Worm (Caenorhabditis elegans) whole organism, L1 larva: ENCODE measurements around the gene nspg-10.
A peak's percentile ranks its signal among the peaks of the same experiment; 100 is the strongest.

Experiments used
- C16A3.4 ChIP-seq: fragments of 150-350 bp; optimal IDR thresholded peaks from 2 replicates; lab custom pipeline; 2014; ENCODE audit warnings: missing biosample characterization, missing genetic modification characterization
- C34B4.2 ChIP-seq: sonication (generic microtip); optimal IDR thresholded peaks from 2 replicates; lab custom pipeline; 2017; ENCODE audit warnings: mild to moderate bottlenecking, missing genetic modification characterization, missing compliant biosample characterization
- F16B12.6 ChIP-seq: fragments of 150-350 bp; optimal IDR thresholded peaks from 2 replicates; lab custom pipeline; 2014; ENCODE audit warnings: missing biosample characterization, missing genetic modification characterization
- aly-2 ChIP-seq: fragments of 150-350 bp; optimal IDR thresholded peaks from 2 replicates; lab custom pipeline; 2014; ENCODE audit warnings: missing biosample characterization, missing genetic modification characterization
- ceh-82 ChIP-seq, 3 experiments: fragments of 150-350 bp in 1 of 3; sonication (generic microtip) in 2 of 3; optimal IDR thresholded peaks; 2 replicates each; lab custom pipeline; 2014 to 2017; ENCODE audit warnings: missing biosample characterization in 3 of 3, missing genetic modification characterization in 3 of 3
- dsc-1 ChIP-seq: sonication (generic microtip); optimal IDR thresholded peaks from 2 replicates; lab custom pipeline; 2016; ENCODE audit warnings: mild to moderate bottlenecking, missing genetic modification characterization, missing compliant biosample characterization
- efl-1 ChIP-seq, 4 experiments: fragments of 150-350 bp; optimal IDR thresholded peaks in 3 of 4; peaks in 1 of 4; 1 replicate in 1 of 4; 2 replicates in 3 of 4; lab custom pipeline; 2014; ENCODE audit warnings: missing biosample characterization in 2 of 4, missing genetic modification characterization in 2 of 4, missing genetic modification reagents in 2 of 4
- ets-5 ChIP-seq: fragments of 200-800 bp; sonication (Bioruptor generic); IDR thresholded peaks from 2 replicates; pipeline ENCODE4 v1.3.6; 2022; ENCODE audit warnings: missing genetic modification characterization, missing compliant biosample characterization
- fkh-8 ChIP-seq: sonication (generic microtip); optimal IDR thresholded peaks from 2 replicates; lab custom pipeline; 2016; ENCODE audit warnings: mild to moderate bottlenecking, missing genetic modification characterization, missing compliant biosample characterization
- fos-1 ChIP-seq: fragments of 150-350 bp; optimal IDR thresholded peaks from 2 replicates; lab custom pipeline; 2014; ENCODE audit warnings: missing biosample characterization, missing genetic modification characterization
- hlh-17 ChIP-seq: fragments of 200-800 bp; sonication (Bioruptor generic); optimal IDR thresholded peaks from 2 replicates; lab custom pipeline; 2018; ENCODE audit warnings: missing genetic modification characterization, mild to moderate bottlenecking, missing compliant biosample characterization, moderate library complexity, borderline replicate concordance
- hpl-2 ChIP-seq: fragments of 150-350 bp; optimal IDR thresholded peaks from 2 replicates; lab custom pipeline; 2014; ENCODE audit warnings: missing biosample characterization, missing genetic modification reagents, missing genetic modification characterization
- irx-1 ChIP-seq: sonication (generic microtip); optimal IDR thresholded peaks from 2 replicates; lab custom pipeline; 2016; ENCODE audit warnings: missing genetic modification characterization, missing compliant biosample characterization
- isw-1 ChIP-seq: fragments of 200-800 bp; sonication (Bioruptor generic); IDR thresholded peaks from 2 replicates; pipeline ENCODE4 v1.3.6; 2022; ENCODE audit warnings: missing genetic modification characterization, missing compliant biosample characterization
- lin-14 ChIP-seq: fragments of 200-800 bp; sonication (Bioruptor generic); optimal IDR thresholded peaks from 2 replicates; lab custom pipeline; 2018; ENCODE audit warnings: mild to moderate bottlenecking, missing genetic modification characterization, moderate library complexity, missing compliant biosample characterization
- lin-35 ChIP-seq, 2 experiments: fragments of 150-350 bp; optimal IDR thresholded peaks; 2 replicates each; lab custom pipeline; 2014; ENCODE audit warnings: missing biosample characterization in 2 of 2, missing genetic modification characterization in 2 of 2, missing genetic modification reagents in 2 of 2
- lin-39 ChIP-seq: fragments of 150-350 bp; optimal IDR thresholded peaks from 2 replicates; lab custom pipeline; 2014; ENCODE audit warnings: missing biosample characterization, missing genetic modification reagents, missing genetic modification characterization
- mdl-1 ChIP-seq, 2 experiments: fragments of 150-350 bp; optimal IDR thresholded peaks; 2 replicates each; lab custom pipeline; 2014 to 2017; ENCODE audit warnings: missing biosample characterization in 2 of 2, missing genetic modification characterization in 2 of 2, inconsistent platforms in 1 of 2
- nhr-11 ChIP-seq: fragments of 150-350 bp; optimal IDR thresholded peaks from 2 replicates; lab custom pipeline; 2014; ENCODE audit warnings: missing biosample characterization, missing genetic modification characterization
- nhr-20 ChIP-seq: sonication (generic microtip); optimal IDR thresholded peaks from 2 replicates; lab custom pipeline; 2016; ENCODE audit warnings: mild to moderate bottlenecking, missing genetic modification characterization, missing compliant biosample characterization
- nhr-237 ChIP-seq: fragments of 150-350 bp; optimal IDR thresholded peaks from 2 replicates; lab custom pipeline; 2014; ENCODE audit warnings: missing biosample characterization, missing genetic modification characterization
- nhr-28 ChIP-seq: fragments of 150-350 bp; optimal IDR thresholded peaks from 2 replicates; lab custom pipeline; 2014; ENCODE audit warnings: missing biosample characterization, missing genetic modification characterization
- nhr-76 ChIP-seq: sonication (generic microtip); optimal IDR thresholded peaks from 2 replicates; lab custom pipeline; 2017; ENCODE audit warnings: missing biosample characterization, missing genetic modification characterization
- nhr-77 ChIP-seq: fragments of 150-350 bp; optimal IDR thresholded peaks from 2 replicates; lab custom pipeline; 2014; ENCODE audit warnings: missing biosample characterization, missing genetic modification characterization
- nhr-85 ChIP-seq: sonication (generic microtip); peaks from one replicate; lab custom pipeline; 2016; ENCODE audit warnings: missing genetic modification characterization, inconsistent platforms, missing compliant biosample characterization
- nhr-90 ChIP-seq: sonication (generic microtip); optimal IDR thresholded peaks from 2 replicates; lab custom pipeline; 2016; ENCODE audit warnings: mild to moderate bottlenecking, missing genetic modification characterization, missing compliant biosample characterization; ENCODE audit not compliant: poor library complexity
- pax-3 ChIP-seq: fragments of 200-800 bp; sonication (Bioruptor generic); optimal IDR thresholded peaks from 2 replicates; lab custom pipeline; 2018; ENCODE audit warnings: mild to moderate bottlenecking, missing genetic modification characterization, moderate library complexity, missing compliant biosample characterization
- pqm-1 ChIP-seq: sonication (generic microtip); optimal IDR thresholded peaks from 3 replicates; lab custom pipeline; 2017; ENCODE audit warnings: missing biosample characterization, missing genetic modification characterization
- rnt-1 ChIP-seq: sonication (generic microtip); optimal IDR thresholded peaks from 2 replicates; lab custom pipeline; 2016; ENCODE audit warnings: mild to moderate bottlenecking, missing genetic modification characterization, moderate library complexity, missing compliant biosample characterization
- skn-1 ChIP-seq: fragments of 150-350 bp; optimal IDR thresholded peaks from 2 replicates; lab custom pipeline; 2014; ENCODE audit warnings: missing biosample characterization, missing genetic modification characterization
- snpc-4 ChIP-seq: fragments of 150-350 bp; optimal IDR thresholded peaks from 2 replicates; lab custom pipeline; 2014; ENCODE audit warnings: missing biosample characterization, missing genetic modification characterization
- sox-4 ChIP-seq: sonication (generic microtip); optimal IDR thresholded peaks from 2 replicates; lab custom pipeline; 2016; ENCODE audit warnings: missing genetic modification characterization, missing compliant biosample characterization
- sptf-1 ChIP-seq: fragments of 150-350 bp; optimal IDR thresholded peaks from 2 replicates; lab custom pipeline; 2014; ENCODE audit warnings: missing biosample characterization, missing genetic modification characterization
- tlp-1 ChIP-seq: fragments of 150-350 bp; optimal IDR thresholded peaks from 2 replicates; lab custom pipeline; 2014; ENCODE audit warnings: missing biosample characterization, missing genetic modification characterization
- unc-130 ChIP-seq: fragments of 150-350 bp; optimal IDR thresholded peaks from 2 replicates; lab custom pipeline; 2017; ENCODE audit warnings: missing biosample characterization, missing genetic modification characterization, inconsistent platforms
- unc-98 ChIP-seq: fragments of 200-800 bp; sonication (Bioruptor generic); IDR thresholded peaks from 2 replicates; pipeline ENCODE4 v1.3.6; 2022; ENCODE audit warnings: missing genetic modification characterization, missing compliant biosample characterization
- vab-15 ChIP-seq: sonication (generic microtip); optimal IDR thresholded peaks from 2 replicates; lab custom pipeline; 2017; ENCODE audit warnings: missing genotype, mild to moderate bottlenecking, missing genetic modification characterization, missing compliant biosample characterization
- xbp-1 ChIP-seq: sonication (generic microtip); optimal IDR thresholded peaks from 2 replicates; lab custom pipeline; 2016; ENCODE audit warnings: missing genetic modification characterization, missing compliant biosample characterization
- zag-1 ChIP-seq: fragments of 150-350 bp; optimal IDR thresholded peaks from 2 replicates; lab custom pipeline; 2014; ENCODE audit warnings: missing biosample characterization, missing genetic modification characterization
- ztf-11 ChIP-seq, 2 experiments: sonication (generic microtip); optimal IDR thresholded peaks; 2 replicates each; lab custom pipeline; 2016 to 2017; ENCODE audit warnings: missing genetic modification characterization in 2 of 2, missing biosample characterization in 1 of 2, missing compliant biosample characterization in 1 of 2
- ztf-4 ChIP-seq: fragments of 150-350 bp; optimal IDR thresholded peaks from 2 replicates; lab custom pipeline; 2014; ENCODE audit warnings: missing biosample characterization, missing genetic modification characterization

The nspg-10 gene

ce11 chrIV:4602565-4602964, 3.0 kb upstream of the nspg-10 start, which contains the start of gene F19C7.4:
F19C7.4 (plus strand) TSS chrIV:4602865.
- TF ChIP-seq nhr-77 (tag; lab: Kevin White, UChicago) (no peak), efl-1 (optimal IDR thresholded peaks at IDR 0.05; lab: Kevin White, UChicago) (no peak), efl-1 (GFP tag; optimal IDR thresholded peaks at IDR 0.05 in 1 of 2; lab: Kevin White, UChicago) (peak in 1 of 2 experiments; percentile 67)

- no peak for TF ChIP-seq rnt-1 (tag; lab: Kevin White, UChicago)
- TF ChIP-seq tlp-1 (tag; lab: Kevin White, UChicago) = no peak
- TF ChIP-seq xbp-1 (tag; lab: Kevin White, UChicago) = no peak
- no peak for TF ChIP-seq aly-2 (tag; lab: Kevin White, UChicago)
- no peak for TF ChIP-seq mdl-1 (tag; optimal IDR thresholded peaks at IDR 0.05; lab: Kevin White, UChicago)
- TF ChIP-seq hpl-2 (GFP tag; lab: Kevin White, UChicago) = no peak
- no peak for TF ChIP-seq sox-4 (tag; lab: Kevin White, UChicago)
- no peak for TF ChIP-seq isw-1 (GFP tag; lab: Robert Waterston, UW)
- TF ChIP-seq lin-39 = no peak
- no peak for TF ChIP-seq sptf-1 (tag; lab: Kevin White, UChicago)
- no peak for TF ChIP-seq nhr-28 (tag; lab: Kevin White, UChicago)
- TF ChIP-seq nhr-77 (tag; lab: Kevin White, UChicago) = no peak
- no peak for TF ChIP-seq efl-1 (optimal IDR thresholded peaks at IDR 0.05; lab: Kevin White, UChicago)
- TF ChIP-seq efl-1 (GFP tag; optimal IDR thresholded peaks at IDR 0.05 in 1 of 2; lab: Kevin White, UChicago) = no peak
- TF ChIP-seq hlh-17 (GFP tag; lab: Kevin White, UChicago) = no peak
- no peak for TF ChIP-seq dsc-1 (tag; lab: Kevin White, UChicago)
- no peak for TF ChIP-seq unc-130 (tag; lab: Kevin White, UChicago)
- no peak for TF ChIP-seq skn-1 (tag; lab: Kevin White, UChicago)
- no peak for TF ChIP-seq nhr-90
- no peak for TF ChIP-seq ceh-82 (tag; optimal IDR thresholded peaks at IDR 0.05; lab: Kevin White, UChicago)
- TF ChIP-seq pax-3 = no peak
These were observed 3.1 kb downstream of the nspg-10 start for ce11 chrIV:4608661-4609060.

ce11 chrIV:4609568-4609967, 4.0 kb downstream of the nspg-10 start, which contains the start of gene col-110:
col-110 (minus strand) TSS chrIV:4609668.
- TF ChIP-seq nhr-11 (tag; lab: Kevin White, UChicago) (no peak), lin-14 (GFP tag; lab: Kevin White, UChicago) (no peak), rnt-1 (tag; lab: Kevin White, UChicago) (no peak), F16B12.6 (tag; lab: Kevin White, UChicago) (no peak), snpc-4 (tag; lab: Kevin White, UChicago) (no peak), ets-5 (no peak), ztf-11 (tag; optimal IDR thresholded peaks at IDR 0.05; lab: Kevin White, UChicago) (no peak), aly-2 (tag; lab: Kevin White, UChicago) (no peak), vab-15 (tag; lab: Kevin White, UChicago) (no peak), nhr-76 (no peak), pqm-1 (tag; lab: Kevin White, UChicago) (no peak), lin-39 (no peak), irx-1 (tag; lab: Kevin White, UChicago) (no peak), ztf-4 (tag; lab: Kevin White, UChicago) (no peak), nhr-237 (tag; lab: Kevin White, UChicago) (no peak), nhr-77 (tag; lab: Kevin White, UChicago) (no peak), hlh-17 (GFP tag; lab: Kevin White, UChicago) (no peak), zag-1 (tag; lab: Kevin White, UChicago) (no peak)
- TF ChIP-seq, all 84 proteins: peak for 0

ce11 chrIV:4611740-4612139, 6.2 kb downstream of the nspg-10 start:
- TF ChIP-seq unc-130 (tag; lab: Kevin White, UChicago) (no peak), C16A3.4 (tag; lab: Kevin White, UChicago) (no peak), fkh-8 (peak; percentile 48), nhr-20 (tag; lab: Kevin White, UChicago) (no peak), ets-5 (no peak), fos-1 (tag; lab: Kevin White, UChicago) (no peak), efl-1 (optimal IDR thresholded peaks at IDR 0.05; lab: Kevin White, UChicago) (no peak), efl-1 (GFP tag; optimal IDR thresholded peaks at IDR 0.05 in 1 of 2; lab: Kevin White, UChicago) (peak in 1 of 2 experiments; percentile 39), unc-98 (no peak), C34B4.2 (no peak), pax-3 (peak; percentile 61), dsc-1 (tag; lab: Kevin White, UChicago) (peak; percentile 61), nhr-85 (tag; lab: Kevin White, UChicago) (peak; percentile 62), lin-35 (GFP tag; optimal IDR thresholded peaks at IDR 0.05; lab: Kevin White, UChicago) (no peak)
